Fruit fly (Drosophila melanogaster) whole organism, embryonic: ENCODE measurements around the gene CG33307.
A peak's percentile ranks its signal among the peaks of the same experiment; 100 is the strongest.

Experiments used
- ATbp ChIP-seq: fragments of 200-800 bp; sonication (Bioruptor generic); optimal IDR thresholded peaks from 2 replicates; lab custom pipeline; 2017; ENCODE audit warnings: missing biosample characterization, mild to moderate bottlenecking, missing genetic modification characterization, missing genetic modification reagents
- Aef1 ChIP-seq: fragments of 200-800 bp; sonication (Bioruptor generic); IDR thresholded peaks from 3 replicates; pipeline ENCODE4 v1.3.6; 2022; ENCODE audit warnings: missing biosample characterization, missing genetic modification characterization
- Bdp1 ChIP-seq: fragments of 200-800 bp; sonication (Bioruptor generic); optimal IDR thresholded peaks from 3 replicates; lab custom pipeline; 2016; ENCODE audit warnings: missing biosample characterization, missing genetic modification characterization
- CG1233 ChIP-seq: fragments of 200-800 bp; sonication (Bioruptor generic); optimal IDR thresholded peaks from 4 replicates; lab custom pipeline; 2018; ENCODE audit warnings: missing biosample characterization, mild to moderate bottlenecking, missing genetic modification characterization
- CG14441 ChIP-seq: fragments of 200-800 bp; sonication (Bioruptor generic); IDR thresholded peaks from 2 replicates; pipeline ENCODE4 v1.3.6; 2022; ENCODE audit warnings: missing biosample characterization, missing genetic modification characterization
- CG14965 ChIP-seq: fragments of 200-800 bp; sonication (Bioruptor generic); optimal IDR thresholded peaks from 2 replicates; lab custom pipeline; 2016; ENCODE audit warnings: missing biosample characterization, missing genetic modification characterization, borderline replicate concordance
- CG15601 ChIP-seq: fragments of 200-800 bp; sonication (Bioruptor generic); optimal IDR thresholded peaks from 3 replicates; lab custom pipeline; 2019; ENCODE audit warnings: missing biosample characterization, mild to moderate bottlenecking, missing genetic modification characterization, moderate library complexity
- CG1602 ChIP-seq: fragments of 200-800 bp; sonication (Bioruptor generic); optimal IDR thresholded peaks from 3 replicates; lab custom pipeline; 2016; ENCODE audit warnings: missing biosample characterization, missing genetic modification characterization
- CG16813 ChIP-seq: fragments of 200-800 bp; sonication (Bioruptor generic); IDR thresholded peaks from 3 replicates; pipeline ENCODE4 v1.3.6; 2022; ENCODE audit warnings: missing biosample characterization, missing genetic modification characterization; ENCODE audit not compliant: partially characterized antibody
- CG17359 ChIP-seq: fragments of 200-800 bp; sonication (Bioruptor generic); optimal IDR thresholded peaks from 3 replicates; lab custom pipeline; 2018; ENCODE audit warnings: missing biosample characterization, mild to moderate bottlenecking, missing genetic modification characterization, moderate library complexity
- CG18764 ChIP-seq: fragments of 200-800 bp; sonication (Bioruptor generic); optimal IDR thresholded peaks from 3 replicates; lab custom pipeline; 2016; ENCODE audit warnings: missing biosample characterization, missing genetic modification characterization
- CG2678 ChIP-seq: fragments of 200-800 bp; sonication (Bioruptor generic); optimal IDR thresholded peaks from 3 replicates; lab custom pipeline; 2019; ENCODE audit warnings: missing biosample characterization, mild to moderate bottlenecking, missing genetic modification characterization, moderate library complexity
- CG30403 ChIP-seq: fragments of 200-800 bp; sonication (Bioruptor generic); optimal IDR thresholded peaks from 3 replicates; lab custom pipeline; 2016; ENCODE audit warnings: missing biosample characterization, missing genetic modification characterization
- CG31365 ChIP-seq: fragments of 200-800 bp; sonication (Bioruptor generic); optimal IDR thresholded peaks from 2 replicates; lab custom pipeline; 2018; ENCODE audit warnings: missing biosample characterization, mild to moderate bottlenecking, missing genetic modification characterization
- CG6765 ChIP-seq: fragments of 200-800 bp; sonication (Bioruptor generic); optimal IDR thresholded peaks from 3 replicates; lab custom pipeline; 2017; ENCODE audit warnings: missing biosample characterization, mild to moderate bottlenecking, missing genetic modification characterization
- CG6854 ChIP-seq: fragments of 200-800 bp; sonication (Bioruptor generic); optimal IDR thresholded peaks from 3 replicates; lab custom pipeline; 2017; ENCODE audit warnings: missing biosample characterization, mild to moderate bottlenecking, missing genetic modification characterization
- CG7928 ChIP-seq: fragments of 200-800 bp; sonication (Bioruptor generic); optimal IDR thresholded peaks from 2 replicates; lab custom pipeline; 2017; ENCODE audit warnings: missing biosample characterization, mild to moderate bottlenecking, missing genetic modification characterization
- CG8924 ChIP-seq: fragments of 200-800 bp; optimal IDR thresholded peaks from 3 replicates; lab custom pipeline; 2019; ENCODE audit warnings: missing biosample characterization, mild to moderate bottlenecking, missing genetic modification characterization, moderate library complexity
- CHES-1-like ChIP-seq: fragments of 200-800 bp; sonication (Bioruptor generic); optimal IDR thresholded peaks from 2 replicates; lab custom pipeline; 2016; ENCODE audit warnings: missing biosample characterization, missing genetic modification characterization
- Doc2 ChIP-seq: fragments of 200-800 bp; sonication (Bioruptor generic); IDR thresholded peaks from 2 replicates; pipeline ENCODE4 v1.3.6; 2022; ENCODE audit warnings: missing biosample characterization, missing genetic modification characterization
- Dref ChIP-seq: fragments of 200-800 bp; sonication (Bioruptor generic); IDR thresholded peaks from 2 replicates; pipeline ENCODE4 v1.3.6; 2022; ENCODE audit warnings: missing biosample characterization, missing genetic modification characterization
- E2f1 ChIP-seq: fragments of 200-800 bp; sonication (Bioruptor generic); IDR thresholded peaks from 2 replicates; pipeline ENCODE4 v1.3.6; 2022; ENCODE audit warnings: missing biosample characterization, missing genetic modification characterization
- Fer2 ChIP-seq: fragments of 200-800 bp; sonication (Bioruptor generic); optimal IDR thresholded peaks from 2 replicates; lab custom pipeline; 2018; ENCODE audit warnings: missing biosample characterization, mild to moderate bottlenecking, missing genetic modification characterization, moderate library complexity
- HLH3B ChIP-seq: fragments of 200-800 bp; sonication (Bioruptor generic); IDR thresholded peaks from 2 replicates; pipeline ENCODE4 v1.3.6; 2022; ENCODE audit warnings: missing biosample characterization, missing genetic modification characterization
- Med ChIP-seq: fragments of 200-800 bp; sonication (Bioruptor generic); peaks from one replicate; lab custom pipeline; 2016; ENCODE audit warnings: missing biosample characterization, missing genetic modification characterization, mild to moderate bottlenecking, inconsistent platforms, moderate library complexity
- NK7.1 ChIP-seq: fragments of 200-800 bp; sonication (Bioruptor generic); optimal IDR thresholded peaks from 3 replicates; lab custom pipeline; 2016; ENCODE audit warnings: missing biosample characterization, missing genetic modification characterization
- Poxn ChIP-seq: fragments of 200-800 bp; sonication (Bioruptor generic); IDR thresholded peaks from 2 replicates; pipeline ENCODE4 v1.3.6; 2022; ENCODE audit warnings: missing biosample characterization, missing genetic modification characterization
- Spps ChIP-seq: fragments of 200-800 bp; sonication (Bioruptor generic); optimal IDR thresholded peaks from 2 replicates; lab custom pipeline; 2018; ENCODE audit warnings: missing biosample characterization, mild to moderate bottlenecking, missing genetic modification characterization
- Sry-β ChIP-seq: fragments of 200-800 bp; sonication (Bioruptor generic); optimal IDR thresholded peaks from 2 replicates; lab custom pipeline; 2018; ENCODE audit warnings: missing biosample characterization, mild to moderate bottlenecking, missing genetic modification characterization, moderate library complexity
- Trl ChIP-seq, 3 experiments: fragments of >200 bp in 2 of 3; fragments of 200-800 bp in 1 of 3; sonication (Bioruptor generic) in 1 of 3; optimal IDR thresholded peaks; 2 replicates in 1 of 3; 3 replicates in 2 of 3; lab custom pipeline; 2016 to 2017; ENCODE audit warnings: missing biosample characterization in 1 of 3, missing genetic modification characterization in 1 of 3
- ac ChIP-seq: fragments of 200-800 bp; sonication (Bioruptor generic); optimal IDR thresholded peaks from 3 replicates; lab custom pipeline; 2017; ENCODE audit warnings: missing biosample characterization, mild to moderate bottlenecking, missing genetic modification characterization
- aop ChIP-seq: fragments of 200-800 bp; sonication (Bioruptor generic); IDR thresholded peaks from 2 replicates; pipeline ENCODE4 v1.3.6; 2022; ENCODE audit warnings: missing biosample characterization, missing genetic modification characterization
- ato ChIP-seq: fragments of 200-800 bp; sonication (Bioruptor generic); IDR thresholded peaks from 2 replicates; pipeline ENCODE4 v1.3.6; 2022; ENCODE audit warnings: missing biosample characterization, missing genetic modification characterization; ENCODE audit not compliant: partially characterized antibody
- bbx ChIP-seq: fragments of 200-800 bp; sonication (Bioruptor generic); IDR thresholded peaks from 2 replicates; pipeline ENCODE4 v1.3.6; 2022; ENCODE audit warnings: missing biosample characterization, missing genetic modification characterization; ENCODE audit not compliant: partially characterized antibody
- cad ChIP-seq: fragments of >200 bp; optimal IDR thresholded peaks from 2 replicates; lab custom pipeline; 2017; ENCODE audit warnings: missing biosample characterization, missing genetic modification characterization
- caup ChIP-seq: fragments of 200-800 bp; sonication (Bioruptor generic); optimal IDR thresholded peaks from 3 replicates; lab custom pipeline; 2017; ENCODE audit warnings: missing biosample characterization, mild to moderate bottlenecking, missing genetic modification characterization, moderate library complexity; ENCODE audit not compliant: severe bottlenecking
- grn ChIP-seq: fragments of 200-800 bp; sonication (Bioruptor generic); optimal IDR thresholded peaks from 3 replicates; lab custom pipeline; 2017; ENCODE audit warnings: missing biosample characterization, missing genetic modification characterization
- klu ChIP-seq: fragments of 200-800 bp; sonication (Bioruptor generic); IDR thresholded peaks from 2 replicates; pipeline ENCODE4 v1.3.6; 2022; ENCODE audit warnings: missing biosample characterization, missing genetic modification characterization
- knrl ChIP-seq: fragments of 200-800 bp; sonication (Bioruptor generic); IDR thresholded peaks from 3 replicates; pipeline ENCODE4 v1.3.6; 2022; ENCODE audit warnings: missing biosample characterization, missing genetic modification characterization; ENCODE audit not compliant: partially characterized antibody
- lab ChIP-seq: fragments of 200-800 bp; sonication (Bioruptor generic); optimal IDR thresholded peaks from 3 replicates; lab custom pipeline; 2017; ENCODE audit warnings: missing biosample characterization, missing genetic modification characterization, mild to moderate bottlenecking, moderate library complexity, missing genetic modification reagents
- mirr ChIP-seq: fragments of 200-800 bp; sonication (Bioruptor generic); optimal IDR thresholded peaks from 3 replicates; lab custom pipeline; 2018; ENCODE audit warnings: missing biosample characterization, mild to moderate bottlenecking, missing genetic modification characterization
- nom ChIP-seq: fragments of 200-800 bp; sonication (Bioruptor generic); optimal IDR thresholded peaks from 2 replicates; lab custom pipeline; 2017; ENCODE audit warnings: missing biosample characterization, missing genetic modification characterization, mild to moderate bottlenecking, moderate library complexity, missing genetic modification reagents
- pnt ChIP-seq: fragments of 200-800 bp; sonication (Bioruptor generic); optimal IDR thresholded peaks from 3 replicates; lab custom pipeline; 2016; ENCODE audit warnings: missing biosample characterization, missing genetic modification characterization
- pzg ChIP-seq: fragments of 200-800 bp; sonication (Bioruptor generic); optimal IDR thresholded peaks from 3 replicates; lab custom pipeline; 2018; ENCODE audit warnings: missing biosample characterization, mild to moderate bottlenecking, missing genetic modification characterization, moderate library complexity
- ranshi ChIP-seq: fragments of 200-800 bp; sonication (Bioruptor generic); IDR thresholded peaks from 2 replicates; pipeline ENCODE4 v1.3.6; 2022; ENCODE audit warnings: missing biosample characterization, missing genetic modification characterization
- sc ChIP-seq, 3 experiments: fragments of >200 bp in 2 of 3; fragments of 200-800 bp in 1 of 3; sonication (Bioruptor generic) in 1 of 3; optimal IDR thresholded peaks; 2 replicates in 2 of 3; 3 replicates in 1 of 3; lab custom pipeline; 2017; ENCODE audit warnings: mild to moderate bottlenecking in 1 of 3, missing biosample characterization in 1 of 3, missing genetic modification characterization in 1 of 3, missing genetic modification reagents in 1 of 3
- tgo ChIP-seq: fragments of 200-800 bp; sonication (Bioruptor generic); IDR thresholded peaks from 3 replicates; pipeline ENCODE4 v1.3.6; 2022; ENCODE audit warnings: missing biosample characterization, missing genetic modification characterization
- vvl ChIP-seq: fragments of 200-800 bp; sonication (Bioruptor generic); IDR thresholded peaks from 2 replicates; pipeline ENCODE4 v1.3.6; 2022; ENCODE audit warnings: missing biosample characterization, missing genetic modification characterization
- wor ChIP-seq: fragments of 200-800 bp; sonication (Bioruptor generic); IDR thresholded peaks from 2 replicates; pipeline ENCODE4 v1.3.6; 2022; ENCODE audit warnings: missing biosample characterization, missing genetic modification characterization
- zfh2 ChIP-seq: fragments of 200-800 bp; sonication (Bioruptor generic); optimal IDR thresholded peaks from 2 replicates; lab custom pipeline; 2016; ENCODE audit warnings: missing biosample characterization, missing genetic modification characterization

Gene CG33307

dm6 chr2L:13878801-13879200, 37.5 kb upstream of the CG33307 start (continued):
- TF ChIP-seq cad (no peak), Dref (GFP tag; lab: Robert Waterston, UW) (no peak), wor (GFP tag; lab: Robert Waterston, UW) (no peak), Aef1 (GFP tag; lab: Robert Waterston, UW) (no peak), CG17359 (peak; percentile 20), Med (GFP tag; lab: Kevin White, UChicago) (peak; percentile 94), CG14441 (GFP tag; lab: Robert Waterston, UW) (peak; percentile 50; the same call in 1 of the 2 replicates), ATbp (GFP tag; lab: Kevin White, UChicago) (no peak), klu (GFP tag; lab: Robert Waterston, UW) (no peak), CG31365 (tag; lab: Kevin White, UChicago) (no peak), CHES-1-like (no peak), CG14965 (GFP tag; lab: Kevin White, UChicago) (no peak), CG15601 (tag; lab: Kevin White, UChicago) (no peak), Doc2 (no peak), mirr (GFP tag; lab: Kevin White, UChicago) (peak; percentile 51), caup (GFP tag; lab: Kevin White, UChicago) (peak; percentile 27), CG7928 (GFP tag; lab: Kevin White, UChicago) (no peak), E2f1 (GFP tag; lab: Robert Waterston, UW) (no peak), ato (GFP tag; lab: Robert Waterston, UW) (peak; percentile 75), Sry-β (GFP tag; lab: Kevin White, UChicago) (no peak), vvl (GFP tag; lab: Robert Waterston, UW) (peak; percentile 63), lab (GFP tag; lab: Kevin White, UChicago) (peak; percentile 61), Trl (optimal IDR thresholded peaks at IDR 0.05; lab: Kevin White, UChicago) (peak in 1 of 2 experiments; percentile 23), Trl (GFP tag; optimal IDR thresholded peaks at IDR 0.05; lab: Kevin White, UChicago) (peak; percentile 34), tgo (GFP tag; lab: Robert Waterston, UW) (no peak), CG30403 (GFP tag; lab: Kevin White, UChicago) (no peak), CG6765 (GFP tag; lab: Kevin White, UChicago) (peak; percentile 6), Spps (tag; lab: Kevin White, UChicago) (no peak), Bdp1 (GFP tag; lab: Kevin White, UChicago) (no peak), pnt (no peak), zfh2 (GFP tag; lab: Kevin White, UChicago) (peak; percentile 29), CG8924 (tag; lab: Kevin White, UChicago) (peak; percentile 15), bbx (peak; percentile 78), Fer2 (no peak), HLH3B (GFP tag; lab: Robert Waterston, UW) (peak; percentile 21; the same call in 1 of the 2 replicates), CG16813 (GFP tag; lab: Robert Waterston, UW) (peak; percentile 28; the same call in 1 of the 3 replicates), pzg (GFP tag; lab: Kevin White, UChicago) (no peak), NK7.1 (GFP tag; lab: Kevin White, UChicago) (no peak), CG2678 (no peak), CG18764 (no peak), CG6854 (GFP tag; lab: Kevin White, UChicago) (no peak), CG1602 (GFP tag; lab: Kevin White, UChicago) (no peak), Poxn (GFP tag; lab: Robert Waterston, UW) (no peak), ranshi (no peak; the same call in 1 of the 2 replicates), knrl (peak; percentile 39; the same call in 2 of the 3 replicates), sc (optimal IDR thresholded peaks at IDR 0.05; lab: Kevin White, UChicago) (no peak), sc (GFP tag; optimal IDR thresholded peaks at IDR 0.05; lab: Kevin White, UChicago) (no peak), CG1233 (no peak), nom (GFP tag; lab: Kevin White, UChicago) (peak; percentile 30), grn (GFP tag; lab: Kevin White, UChicago) (peak; percentile 38), ac (GFP tag; lab: Kevin White, UChicago) (peak; percentile 62), aop (GFP tag; lab: Robert Waterston, UW) (no peak)
